Worm (Caenorhabditis elegans): Measurements from ENCODE around the gene B0361.11.

DNA sequence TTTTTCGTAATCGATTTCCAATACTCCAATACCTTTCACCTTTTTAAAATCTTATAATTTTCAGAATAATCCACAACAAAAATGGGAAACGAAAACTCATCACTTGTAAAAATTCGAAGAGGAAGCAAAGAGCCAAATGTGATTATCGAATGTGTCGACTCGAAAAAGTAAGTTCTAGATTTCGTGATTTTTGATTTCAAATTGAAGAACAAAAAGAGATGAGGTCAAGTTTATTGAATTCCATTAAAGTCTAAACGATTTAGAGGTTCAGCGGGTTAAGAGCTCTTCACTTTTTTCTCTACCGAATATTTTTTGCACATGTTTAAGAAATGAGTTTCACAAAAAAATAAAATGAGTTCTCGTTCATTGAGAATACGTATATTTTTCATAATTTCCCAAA is 18.5 kb upstream of the B0361.11 start, which contains the start of gene B0361.4:
- TF ChIP-seq nhr-237 (tag; optimal IDR thresholded peaks at IDR 0.05) (no peak), ZK337.2 (GFP tag; IDR thresholded peaks at IDR 0.05) (no peak), hlh-30 (tag; optimal IDR thresholded peaks at IDR 0.05; ENCODE audit: insufficient read depth) (no peak), nhr-11 (tag; optimal IDR thresholded peaks at IDR 0.05) (no peak)
